Worm (Caenorhabditis elegans) whole organism, L2 larva: ENCODE measurements around the gene sru-13.
A peak's percentile ranks its signal among the peaks of the same experiment; 100 is the strongest.

Experiments
- C34F6.9 ChIP-seq: fragments of 150-350 bp; optimal IDR thresholded peaks from 2 replicates; lab custom pipeline; 2014; ENCODE audit warnings: missing biosample characterization, missing genetic modification characterization
- F13H6.1 ChIP-seq: sonication (generic microtip); optimal IDR thresholded peaks from 2 replicates; lab custom pipeline; 2016; ENCODE audit warnings: missing genetic modification characterization, missing compliant biosample characterization
- Y55F3AM.14 ChIP-seq: fragments of 200-800 bp; sonication (Bioruptor generic); optimal IDR thresholded peaks from 2 replicates; lab custom pipeline; 2018; ENCODE audit warnings: mild to moderate bottlenecking, missing genetic modification characterization, missing compliant biosample characterization
- aly-2 ChIP-seq: fragments of 150-350 bp; optimal IDR thresholded peaks from 2 replicates; lab custom pipeline; 2014; ENCODE audit warnings: missing biosample characterization, missing genetic modification characterization
- blmp-1 ChIP-seq: sonication (generic microtip); optimal IDR thresholded peaks from 2 replicates; lab custom pipeline; 2017; ENCODE audit warnings: missing genetic modification characterization, mild to moderate bottlenecking, missing compliant biosample characterization, antibody characterized with exemption, moderate library complexity; ENCODE audit not compliant: insufficient read depth
- ceh-16 ChIP-seq: fragments of 150-350 bp; optimal IDR thresholded peaks from 2 replicates; lab custom pipeline; 2014; ENCODE audit warnings: missing biosample characterization, missing genetic modification characterization
- crh-2 ChIP-seq: sonication (generic microtip); optimal IDR thresholded peaks from 2 replicates; lab custom pipeline; 2017; ENCODE audit warnings: missing biosample characterization, missing genetic modification characterization
- dmd-4 ChIP-seq: sonication (generic microtip); optimal IDR thresholded peaks from 2 replicates; lab custom pipeline; 2017; ENCODE audit warnings: missing biosample characterization, missing genetic modification characterization
- egl-27 ChIP-seq: sonication (generic microtip); optimal IDR thresholded peaks from 3 replicates; lab custom pipeline; 2017; ENCODE audit warnings: missing biosample characterization, missing genetic modification reagents, missing genetic modification characterization
- elt-3 ChIP-seq: sonication (generic microtip); optimal IDR thresholded peaks from 2 replicates; lab custom pipeline; 2017; ENCODE audit warnings: missing biosample characterization, missing genetic modification characterization
- fos-1 ChIP-seq: fragments of 150-350 bp; optimal IDR thresholded peaks from 2 replicates; lab custom pipeline; 2014; ENCODE audit warnings: missing biosample characterization, missing genetic modification characterization
- gmeb-1 ChIP-seq: fragments of 150-350 bp; optimal IDR thresholded peaks from 2 replicates; lab custom pipeline; 2014; ENCODE audit warnings: missing biosample characterization, missing genetic modification characterization
- lin-13 ChIP-seq: fragments of 150-350 bp; optimal IDR thresholded peaks from 2 replicates; lab custom pipeline; 2014; ENCODE audit warnings: missing biosample characterization, missing genetic modification reagents, missing genetic modification characterization
- lsy-2 ChIP-seq, 2 experiments: fragments of 150-350 bp in 1 of 2; sonication (generic microtip) in 1 of 2; optimal IDR thresholded peaks; 2 replicates each; lab custom pipeline; 2014 to 2017; ENCODE audit warnings: missing biosample characterization in 2 of 2, missing genetic modification characterization in 2 of 2
- mdl-1 ChIP-seq, 2 experiments: fragments of 150-350 bp in 1 of 2; sonication (generic microtip) in 1 of 2; optimal IDR thresholded peaks; 2 replicates each; lab custom pipeline; 2017; ENCODE audit warnings: missing biosample characterization in 2 of 2, missing genetic modification characterization in 2 of 2
- nhr-10 ChIP-seq: sonication (generic microtip); optimal IDR thresholded peaks from 2 replicates; lab custom pipeline; 2017; ENCODE audit warnings: missing biosample characterization, missing genetic modification characterization
- nhr-11 ChIP-seq: fragments of 150-350 bp; optimal IDR thresholded peaks from 2 replicates; lab custom pipeline; 2014; ENCODE audit warnings: missing biosample characterization, missing genetic modification characterization
- nhr-12 ChIP-seq: fragments of 150-350 bp; optimal IDR thresholded peaks from 2 replicates; lab custom pipeline; 2014; ENCODE audit warnings: missing biosample characterization, missing genetic modification characterization
- nhr-129 ChIP-seq: fragments of 150-350 bp; optimal IDR thresholded peaks from 2 replicates; lab custom pipeline; 2014; ENCODE audit warnings: missing biosample characterization, missing genetic modification characterization
- nhr-23 ChIP-seq: fragments of 150-350 bp; optimal IDR thresholded peaks from 2 replicates; lab custom pipeline; 2014; ENCODE audit warnings: missing biosample characterization, missing genetic modification reagents, missing genetic modification characterization
- nhr-237 ChIP-seq: fragments of 150-350 bp; optimal IDR thresholded peaks from 2 replicates; lab custom pipeline; 2014; ENCODE audit warnings: missing biosample characterization, missing genetic modification characterization
- nhr-6 ChIP-seq: fragments of 150-350 bp; optimal IDR thresholded peaks from 2 replicates; lab custom pipeline; 2014; ENCODE audit warnings: missing biosample characterization, missing genetic modification characterization
- peb-1 ChIP-seq: fragments of 150-350 bp; optimal IDR thresholded peaks from 2 replicates; lab custom pipeline; 2014; ENCODE audit warnings: missing biosample characterization, missing genetic modification characterization
- sem-4 ChIP-seq: fragments of 150-350 bp; optimal IDR thresholded peaks from 2 replicates; lab custom pipeline; 2014; ENCODE audit warnings: missing biosample characterization, missing genetic modification reagents, missing genetic modification characterization
- sma-3 ChIP-seq: sonication (generic microtip); optimal IDR thresholded peaks from 2 replicates; lab custom pipeline; 2016; ENCODE audit warnings: missing genetic modification reagents, missing genetic modification characterization, missing compliant biosample characterization
- sma-9 ChIP-seq, 2 experiments: fragments of 150-350 bp in 1 of 2; sonication (generic microtip) in 1 of 2; optimal IDR thresholded peaks; 2 replicates each; lab custom pipeline; 2014 to 2016; ENCODE audit warnings: missing genetic modification characterization in 2 of 2, mild to moderate bottlenecking in 1 of 2, missing biosample characterization in 1 of 2, missing compliant biosample characterization in 1 of 2, missing genetic modification reagents in 1 of 2, moderate library complexity in 1 of 2
- snpc-4 ChIP-seq: fragments of 150-350 bp; optimal IDR thresholded peaks from 2 replicates; lab custom pipeline; 2014; ENCODE audit warnings: missing biosample characterization, missing genetic modification characterization
- unc-55 ChIP-seq: fragments of 150-350 bp; sonication (generic microtip); optimal IDR thresholded peaks from 3 replicates; lab custom pipeline; 2014; ENCODE audit warnings: missing biosample characterization, missing genetic modification reagents, missing genetic modification characterization
- unc-62 ChIP-seq: fragments of 150-350 bp; optimal IDR thresholded peaks from 2 replicates; lab custom pipeline; 2014; ENCODE audit warnings: missing biosample characterization, missing genetic modification reagents, missing genetic modification characterization
- zag-1 ChIP-seq: fragments of 150-350 bp; optimal IDR thresholded peaks from 2 replicates; lab custom pipeline; 2014; ENCODE audit warnings: missing biosample characterization, missing genetic modification characterization
- ztf-11 ChIP-seq: sonication (generic microtip); optimal IDR thresholded peaks from 2 replicates; lab custom pipeline; 2017; ENCODE audit warnings: missing biosample characterization, missing genetic modification characterization
- ztf-4 ChIP-seq: fragments of 150-350 bp; optimal IDR thresholded peaks from 2 replicates; lab custom pipeline; 2014; ENCODE audit warnings: missing biosample characterization, missing genetic modification characterization

Gene sru-13

DNA sequence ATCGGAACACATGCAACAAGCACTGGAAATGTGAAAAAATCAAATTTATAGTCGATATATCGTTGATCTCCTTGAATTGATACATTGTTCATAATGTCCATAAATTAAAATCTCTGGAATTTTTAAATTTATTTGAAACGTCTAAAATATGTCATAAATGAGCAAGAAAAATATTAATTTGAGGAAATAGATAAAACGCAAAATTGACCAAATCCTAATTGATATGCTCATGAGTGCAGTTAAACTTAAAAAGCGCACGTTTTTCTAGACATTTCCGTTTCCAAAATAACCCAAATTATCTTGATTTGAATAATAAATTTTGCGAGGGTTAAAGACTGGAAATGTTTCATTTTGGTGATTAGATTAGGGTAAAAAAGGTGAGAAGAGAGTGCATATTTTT, at the start of gene sru-13:
Gene sru-13, minus strand, starts transcription at position 101 of the 400 bp plus-strand sequence.
- TF ChIP-seq sem-4 (tag; lab: Kevin White, UChicago) (no peak), lin-13 (no peak), elt-3 (tag; lab: Kevin White, UChicago) (no peak), nhr-237 (no peak), ztf-4 (tag; lab: Kevin White, UChicago) (no peak), snpc-4 (tag; lab: Kevin White, UChicago) (no peak), nhr-11 (tag; lab: Kevin White, UChicago) (no peak), ceh-16 (no peak), sma-3 (GFP tag; lab: Kevin White, UChicago) (no peak), sma-9 (GFP tag; optimal IDR thresholded peaks at IDR 0.05; lab: Kevin White, UChicago) (no peak), sma-9 (tag; optimal IDR thresholded peaks at IDR 0.05; lab: Kevin White, UChicago) (no peak), nhr-23 (tag; lab: Kevin White, UChicago) (no peak), nhr-129 (no peak), aly-2 (tag; lab: Kevin White, UChicago) (no peak), peb-1 (tag; lab: Kevin White, UChicago) (no peak), nhr-10 (tag; lab: Kevin White, UChicago) (no peak), lsy-2 (tag; optimal IDR thresholded peaks at IDR 0.05; lab: Kevin White, UChicago) (no peak), ztf-11 (tag; lab: Kevin White, UChicago) (no peak)
- TF ChIP-seq, all 48 proteins: peak for 0

- TF ChIP-seq mdl-1 (tag; optimal IDR thresholded peaks at IDR 0.05; lab: Kevin White, UChicago) (no peak), sem-4 (tag; lab: Kevin White, UChicago) (no peak), unc-62 (GFP tag; lab: Kevin White, UChicago) (no peak), unc-55 (GFP tag; lab: Kevin White, UChicago) (no peak), gmeb-1 (tag; lab: Kevin White, UChicago) (no peak), nhr-12 (tag; lab: Kevin White, UChicago) (no peak), nhr-6 (tag; lab: Kevin White, UChicago) (no peak), Y55F3AM.14 (GFP tag; lab: Kevin White, UChicago) (no peak), nhr-11 (tag; lab: Kevin White, UChicago) (no peak), snpc-4 (tag; lab: Kevin White, UChicago) (no peak), crh-2 (tag; lab: Kevin White, UChicago) (no peak), ceh-16 (no peak), sma-3 (GFP tag; lab: Kevin White, UChicago) (no peak), zag-1 (tag; lab: Kevin White, UChicago) (no peak)
Measured at ce11 chrIV:12571047-12571446, 48.6 kb upstream of the sru-13 start, which contains the start of gene K08E7.4. TSS of gene K08E7.4 (minus strand) at chrIV:12571147.

DNA sequence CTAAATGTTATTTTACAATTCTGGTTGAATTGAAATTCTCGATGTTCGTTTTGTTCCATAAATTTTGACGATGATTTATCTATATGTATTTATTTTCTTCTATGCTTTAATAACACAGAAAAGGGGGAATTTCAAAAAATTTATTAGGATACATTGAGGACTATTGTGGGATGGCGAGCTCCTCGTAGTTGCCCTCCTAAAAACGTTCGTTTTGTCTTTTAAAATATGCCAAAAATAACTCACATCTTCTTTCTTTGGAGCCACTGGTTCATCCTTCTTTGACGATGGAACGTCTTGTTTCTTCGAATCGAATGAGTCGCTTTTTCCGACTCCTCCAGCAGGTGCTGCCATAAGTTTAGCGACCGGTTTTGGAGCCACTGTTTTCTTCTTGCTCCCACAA, 48.1 kb upstream of the sru-13 start:
- TF ChIP-seq ztf-4 (tag; lab: Kevin White, UChicago), result no peak
- TF ChIP-seq dmd-4 (tag; lab: Kevin White, UChicago), result no peak
- TF ChIP-seq aly-2 (tag; lab: Kevin White, UChicago), result no peak

- peak; percentile 55 for TF ChIP-seq C34F6.9
- peak; percentile 49 for TF ChIP-seq F13H6.1 (tag; lab: Kevin White, UChicago)
- no peak for TF ChIP-seq ztf-4 (tag; lab: Kevin White, UChicago)
- no peak for TF ChIP-seq aly-2 (tag; lab: Kevin White, UChicago)
- TF ChIP-seq egl-27, result no peak
- TF ChIP-seq blmp-1, result no peak
- TF ChIP-seq nhr-129, result no peak
- TF ChIP-seq dmd-4 (tag; lab: Kevin White, UChicago), result no peak
- peak; percentile 4 for TF ChIP-seq fos-1 (tag; lab: Kevin White, UChicago)
- peak; percentile 24 for TF ChIP-seq crh-2 (tag; lab: Kevin White, UChicago)
- no peak for TF ChIP-seq ceh-16
- TF ChIP-seq, all 48 proteins: peak for 4
Measured at ce11 chrIV:12567176-12567892, 44.9 kb upstream of the sru-13 start, which contains the start of the genes hsb-1 and let-99. TSS of gene hsb-1 (minus strand) at chrIV:12567226. TSS of gene let-99 (plus strand) at chrIV:12567842.
